Fruit fly (Drosophila melanogaster): ENCODE measurements around the gene mthl10.

dm6 chr3L:298459-298858 lies 44.3 kb downstream of the mthl10 start:
- TF ChIP-seq CG8478 (optimal IDR thresholded peaks at IDR 0.05) (no peak), CTCF (optimal IDR thresholded peaks at IDR 0.05) (no peak)
